Fruit fly (Drosophila melanogaster): Measurements from ENCODE around the gene CG33230.

dm6 chr3L:1602064-1602832 lies 16.0 kb upstream of the CG33230 start, which contains the start of gene CG12104:
- TF ChIP-seq Dif (GFP tag; optimal IDR thresholded peaks at IDR 0.05; ENCODE audit: partially characterized antibody) = no peak
- no peak for TF ChIP-seq dsf (GFP tag; optimal IDR thresholded peaks at IDR 0.05; ENCODE audit: borderline replicate concordance)
- no peak for TF ChIP-seq jim (GFP tag; optimal IDR thresholded peaks at IDR 0.05)
- TF ChIP-seq woc (GFP tag; optimal IDR thresholded peaks at IDR 0.05) = no peak
- no peak for TF ChIP-seq Sp1 (GFP tag; optimal IDR thresholded peaks at IDR 0.05)
- no peak for TF ChIP-seq usp (GFP tag; optimal IDR thresholded peaks at IDR 0.05)
- no peak for TF ChIP-seq Vsx2 (GFP tag; optimal IDR thresholded peaks at IDR 0.05; ENCODE audit: partially characterized antibody)
- TF ChIP-seq tai (GFP tag; optimal IDR thresholded peaks at IDR 0.05) = no peak
- TF ChIP-seq Jra (GFP tag; optimal IDR thresholded peaks at IDR 0.05) = no peak
- no peak for TF ChIP-seq pan (optimal IDR thresholded peaks at IDR 0.05)
- TF ChIP-seq h (GFP tag; optimal IDR thresholded peaks at IDR 0.05) = peak; percentile 22
- no peak for TF ChIP-seq br (GFP tag; optimal IDR thresholded peaks at IDR 0.05)
- no peak for TF ChIP-seq Hr83 (GFP tag; optimal IDR thresholded peaks at IDR 0.05; ENCODE audit: poor library complexity, severe bottlenecking)

Data from whole organism, wandering third instar larva.